Fruit fly (Drosophila melanogaster) whole organism, adult: ENCODE measurements around the gene CG40006.

Experiments
- CG12768 ChIP-seq: fragments of 200-800 bp; sonication (Bioruptor generic); optimal IDR thresholded peaks from 2 replicates; lab custom pipeline; 2017; ENCODE audit warnings: missing biosample characterization, missing genetic modification characterization, mild to moderate bottlenecking, moderate library complexity, missing genetic modification reagents
- Crg-1 ChIP-seq: fragments of 200-800 bp; sonication (Bioruptor generic); optimal IDR thresholded peaks from 2 replicates; lab custom pipeline; 2016; ENCODE audit warnings: missing biosample characterization, missing genetic modification characterization
- Hr96 ChIP-seq: fragments of 200-800 bp; sonication (Bioruptor generic); optimal IDR thresholded peaks from 2 replicates; lab custom pipeline; 2016; ENCODE audit warnings: missing biosample characterization, missing genetic modification characterization
- cnc ChIP-seq, 2 experiments: fragments of >200 bp; optimal IDR thresholded peaks; 2 replicates each; lab custom pipeline; 2017

dm6 chr2L:22577875-22578274, 178.3 kb downstream of the CG40006 start:
- TF ChIP-seq cnc (optimal IDR thresholded peaks at IDR 0.05; lab: Kevin White, UChicago) (no peak), CG12768 (GFP tag; lab: Kevin White, UChicago) (no peak), Hr96 (no peak), Crg-1 (no peak)
